Worm (Caenorhabditis elegans): ENCODE results near the gene unc-16.

The unc-16 gene

ce11 chrIII:9570869-9571268 is 24.8 kb downstream of the unc-16 start (continued):
- TF ChIP-seq efl-1 (GFP tag; optimal IDR thresholded peaks at IDR 0.05) (peak; percentile 50), repo-1 (tag; optimal IDR thresholded peaks at IDR 0.05) (no peak), mcd-1 (GFP tag; IDR thresholded peaks at IDR 0.05) (0 out of 2 replicates have a peak, but pooled peaks have one; percentile 12), let-526 (GFP tag; IDR thresholded peaks at IDR 0.05) (no peak), F22D6.2 (tag; optimal IDR thresholded peaks at IDR 0.05) (no peak), hmg-1.2 (GFP tag; IDR thresholded peaks at IDR 0.05) (no peak), aptf-3 (GFP tag; IDR thresholded peaks at IDR 0.05) (no peak)

- TF ChIP-seq C06A6.2 (GFP tag; conservative IDR thresholded peaks at IDR 0.05) (no peak), attf-5 (GFP tag; optimal IDR thresholded peaks at IDR 0.05) (peak; percentile 18), cebp-1 (GFP tag; IDR thresholded peaks at IDR 0.05) (no peak), cebp-1 (tag; optimal IDR thresholded peaks at IDR 0.05) (peak; percentile 82)
These were observed 34.2 kb downstream of the unc-16 start, which contains the start of gene ced-7 for ce11 chrIII:9580039-9580891. TSS of gene ced-7 (minus strand) at chrIII:9580089.

DNA sequence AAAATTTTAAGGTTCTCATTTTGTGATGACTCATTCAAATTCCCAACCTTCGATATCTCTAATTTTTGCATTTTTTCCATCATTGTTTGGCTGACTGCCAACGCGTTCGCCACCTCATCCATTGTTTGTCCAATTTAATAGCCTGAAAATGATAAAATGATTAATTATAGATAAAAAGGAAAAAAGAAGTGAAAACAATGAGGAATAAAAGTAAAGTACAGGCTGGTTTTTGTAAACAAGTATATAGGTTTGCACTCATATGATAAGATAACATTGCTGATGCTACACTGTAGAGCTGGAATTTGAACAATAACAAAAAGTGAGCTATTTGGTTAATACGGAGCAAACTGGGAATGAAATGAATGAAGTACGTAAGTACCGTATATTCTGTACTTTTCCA is 36.2 kb downstream of the unc-16 start, which contains the start of gene C48B4.3:
TSS of gene C48B4.3 (minus strand) at position 149 of the 400 bp plus-strand sequence.
- TF ChIP-seq F55B11.4 (tag; optimal IDR thresholded peaks at IDR 0.05; ENCODE audit: borderline replicate concordance, insufficient read depth) (no peak), ztf-26 (tag; optimal IDR thresholded peaks at IDR 0.05) (no peak), Y79H2A.3 (GFP tag; conservative IDR thresholded peaks at IDR 0.05) (no peak), rcor-1 (GFP tag; IDR thresholded peaks at IDR 0.05) (no peak), Y95B8A.8 (GFP tag; IDR thresholded peaks at IDR 0.05) (no peak), aptf-2 (GFP tag; conservative IDR thresholded peaks at IDR 0.05) (no peak), hmg-1.2 (GFP tag; IDR thresholded peaks at IDR 0.05) (no peak), hlh-26 (GFP tag; conservative IDR thresholded peaks at IDR 0.05) (no peak), F33H1.4 (GFP tag; IDR thresholded peaks at IDR 0.05) (no peak), efl-1 (GFP tag; optimal IDR thresholded peaks at IDR 0.05) (no peak), ZK185.1 (tag; optimal IDR thresholded peaks at IDR 0.05; ENCODE audit: poor library complexity, severe bottlenecking) (no peak), him-1 (tag; optimal IDR thresholded peaks at IDR 0.05) (no peak), lag-1 (GFP tag; IDR thresholded peaks at IDR 0.05) (no peak), B0336.3 (GFP tag; IDR thresholded peaks at IDR 0.05) (no peak), rpc-1 (optimal IDR thresholded peaks at IDR 0.05) (no peak), rpc-1 (tag; optimal IDR thresholded peaks at IDR 0.05) (no peak), ztf-3 (GFP tag; optimal IDR thresholded peaks at IDR 0.05) (no peak), let-607 (tag; optimal IDR thresholded peaks at IDR 0.05) (no peak), sptf-2 (GFP tag; optimal IDR thresholded peaks at IDR 0.05) (no peak), rec-8 (tag; optimal IDR thresholded peaks at IDR 0.05) (no peak)

DNA sequence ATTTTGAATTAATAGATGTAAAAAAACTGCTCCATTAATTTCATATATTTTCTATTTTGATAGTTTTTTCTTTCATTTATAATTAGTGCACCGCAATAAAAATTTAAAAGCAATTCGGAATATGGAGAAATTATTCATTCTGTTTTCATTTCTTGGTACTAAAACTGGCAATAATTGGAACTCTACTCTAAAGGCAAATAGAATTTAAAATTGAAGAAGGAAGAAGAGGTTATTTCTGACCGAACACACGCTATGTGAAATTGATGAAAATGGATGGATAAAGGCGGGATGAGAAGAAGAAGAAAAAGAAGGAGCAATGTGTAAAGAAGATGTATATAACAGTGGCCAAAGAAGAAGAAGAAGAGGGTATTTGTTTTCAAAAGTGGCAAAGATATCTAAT is 37.2 kb downstream of the unc-16 start:
- TF ChIP-seq B0261.1 (tag; optimal IDR thresholded peaks at IDR 0.05): no peak
- no peak for TF ChIP-seq Y95B8A.8 (GFP tag; IDR thresholded peaks at IDR 0.05)
- TF ChIP-seq sdz-38 (tag; optimal IDR thresholded peaks at IDR 0.05): no peak
- no peak for TF ChIP-seq bed-2 (GFP tag; IDR thresholded peaks at IDR 0.05)
- TF ChIP-seq ZK185.1 (tag; optimal IDR thresholded peaks at IDR 0.05; ENCODE audit: poor library complexity, severe bottlenecking): no peak
- no peak for TF ChIP-seq snpc-4 (GFP tag; optimal IDR thresholded peaks at IDR 0.05)
- no peak for TF ChIP-seq snpc-4 (tag; optimal IDR thresholded peaks at IDR 0.05)
- TF ChIP-seq lin-35 (GFP tag; optimal IDR thresholded peaks at IDR 0.05): no peak
- TF ChIP-seq K11D2.4 (GFP tag; IDR thresholded peaks at IDR 0.05): no peak
- no peak for TF ChIP-seq ceh-91 (GFP tag; IDR thresholded peaks at IDR 0.05)
- no peak for TF ChIP-seq lin-54 (GFP tag; optimal IDR thresholded peaks at IDR 0.05)
- no peak for TF ChIP-seq athp-1 (tag; optimal IDR thresholded peaks at IDR 0.05)
- no peak for TF ChIP-seq dpff-1 (tag; optimal IDR thresholded peaks at IDR 0.05)
- no peak for TF ChIP-seq mcd-1 (GFP tag; IDR thresholded peaks at IDR 0.05)
- TF ChIP-seq ceh-79 (tag; optimal IDR thresholded peaks at IDR 0.05): no peak
- TF ChIP-seq attf-5 (GFP tag; optimal IDR thresholded peaks at IDR 0.05): no peak
- TF ChIP-seq attf-3 (GFP tag; conservative IDR thresholded peaks at IDR 0.05): no peak
- no peak for TF ChIP-seq dpl-1 (GFP tag; optimal IDR thresholded peaks at IDR 0.05)
- no peak for TF ChIP-seq mel-28 (tag; optimal IDR thresholded peaks at IDR 0.05; ENCODE audit: borderline replicate concordance)

Data from whole organism, young adult.